Worm (Caenorhabditis elegans): Measurements from ENCODE around the gene F16G10.7.

- TF ChIP-seq sptf-2 (GFP tag; optimal IDR thresholded peaks at IDR 0.05) (no peak), let-526 (GFP tag; IDR thresholded peaks at IDR 0.05) (no peak), sea-2 (GFP tag; IDR thresholded peaks at IDR 0.05) (no peak), ztf-22 (GFP tag; optimal IDR thresholded peaks at IDR 0.05) (no peak), snpc-1.3 (tag; optimal IDR thresholded peaks at IDR 0.05; ENCODE audit: insufficient read depth) (no peak), pha-4 (tag; optimal IDR thresholded peaks at IDR 0.05) (no peak), snpc-4 (GFP tag; optimal IDR thresholded peaks at IDR 0.05) (no peak), snpc-4 (tag; optimal IDR thresholded peaks at IDR 0.05) (no peak), unc-62 (GFP tag; optimal IDR thresholded peaks at IDR 0.05) (no peak), bed-2 (GFP tag; IDR thresholded peaks at IDR 0.05) (no peak), lin-26 (GFP tag; IDR thresholded peaks at IDR 0.05) (no peak), nfya-1 (tag; optimal IDR thresholded peaks at IDR 0.05; ENCODE audit: borderline replicate concordance, insufficient read depth) (no peak), ama-1 (optimal IDR thresholded peaks at IDR 0.05) (no peak), ama-1 (GFP tag; optimal IDR thresholded peaks at IDR 0.05) (no peak), fkh-3 (tag; optimal IDR thresholded peaks at IDR 0.05) (no peak)
These were observed 39.1 kb downstream of the F16G10.7 start for ce11 chrII:2340974-2341373.

Data from whole organism, young adult.